Worm (Caenorhabditis elegans): Measurements from ENCODE around the gene ZK1290.5.

DNA sequence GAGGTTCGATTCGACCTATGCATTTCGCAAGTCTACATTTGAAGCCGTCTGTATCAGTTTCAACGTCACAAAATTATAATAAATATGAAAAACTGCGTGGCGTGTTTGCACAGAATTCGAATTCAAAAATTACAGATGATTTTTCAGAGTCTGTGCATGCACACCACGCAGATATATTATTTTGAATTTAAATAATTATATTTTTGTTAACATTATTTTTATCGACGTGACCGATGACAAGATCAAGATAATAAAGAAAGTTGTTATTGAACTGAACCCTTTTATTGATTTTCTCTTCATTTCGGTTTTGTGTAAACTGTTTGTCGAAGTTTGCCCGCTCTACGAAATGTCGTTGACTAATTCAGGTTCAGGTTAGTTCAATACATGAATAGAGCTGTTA, 24.4 kb upstream of the ZK1290.5 start, which contains the start of gene C28F5.1:
- no peak for TF ChIP-seq ceh-32 (tag; optimal IDR thresholded peaks at IDR 0.05; ENCODE audit: poor library complexity)
- TF ChIP-seq lin-13 (GFP tag; optimal IDR thresholded peaks at IDR 0.05) = no peak
